Worm (Caenorhabditis elegans) whole organism, L2 larva: ENCODE measurements around the gene C27H5.6.

Source experiments
- C34F6.9 ChIP-seq: fragments of 150-350 bp; optimal IDR thresholded peaks from 2 replicates; lab custom pipeline; 2014; ENCODE audit warnings: missing biosample characterization, missing genetic modification characterization
- F13H6.1 ChIP-seq: sonication (generic microtip); optimal IDR thresholded peaks from 2 replicates; lab custom pipeline; 2016; ENCODE audit warnings: missing genetic modification characterization, missing compliant biosample characterization
- R02D3.7 ChIP-seq: fragments of 150-350 bp; optimal IDR thresholded peaks from 2 replicates; lab custom pipeline; 2014; ENCODE audit warnings: missing biosample characterization, missing genetic modification characterization
- Y55F3AM.14 ChIP-seq: fragments of 200-800 bp; sonication (Bioruptor generic); optimal IDR thresholded peaks from 2 replicates; lab custom pipeline; 2018; ENCODE audit warnings: mild to moderate bottlenecking, missing genetic modification characterization, missing compliant biosample characterization
- ZK546.5 ChIP-seq: sonication (generic microtip); optimal IDR thresholded peaks from 2 replicates; lab custom pipeline; 2017; ENCODE audit warnings: missing biosample characterization, missing genetic modification characterization
- alr-1 ChIP-seq: fragments of 150-350 bp; optimal IDR thresholded peaks from 2 replicates; lab custom pipeline; 2014; ENCODE audit warnings: missing biosample characterization, missing genetic modification characterization
- aly-2 ChIP-seq: fragments of 150-350 bp; optimal IDR thresholded peaks from 2 replicates; lab custom pipeline; 2014; ENCODE audit warnings: missing biosample characterization, missing genetic modification characterization
- ama-1 ChIP-seq: fragments of 150-350 bp; optimal IDR thresholded peaks from 2 replicates; lab custom pipeline; 2018; ENCODE audit warnings: inconsistent platforms
- blmp-1 ChIP-seq: sonication (generic microtip); optimal IDR thresholded peaks from 2 replicates; lab custom pipeline; 2017; ENCODE audit warnings: missing genetic modification characterization, mild to moderate bottlenecking, missing compliant biosample characterization, antibody characterized with exemption, moderate library complexity; ENCODE audit not compliant: insufficient read depth
- ceh-16 ChIP-seq: fragments of 150-350 bp; optimal IDR thresholded peaks from 2 replicates; lab custom pipeline; 2014; ENCODE audit warnings: missing biosample characterization, missing genetic modification characterization
- ceh-82 ChIP-seq: fragments of 150-350 bp; optimal IDR thresholded peaks from 2 replicates; lab custom pipeline; 2014; ENCODE audit warnings: missing biosample characterization, missing genetic modification characterization
- crh-2 ChIP-seq: sonication (generic microtip); optimal IDR thresholded peaks from 2 replicates; lab custom pipeline; 2017; ENCODE audit warnings: missing biosample characterization, missing genetic modification characterization
- dmd-4 ChIP-seq: sonication (generic microtip); optimal IDR thresholded peaks from 2 replicates; lab custom pipeline; 2017; ENCODE audit warnings: missing biosample characterization, missing genetic modification characterization
- egl-27 ChIP-seq: sonication (generic microtip); optimal IDR thresholded peaks from 3 replicates; lab custom pipeline; 2017; ENCODE audit warnings: missing biosample characterization, missing genetic modification reagents, missing genetic modification characterization
- elt-1 ChIP-seq: fragments of 150-350 bp; optimal IDR thresholded peaks from 2 replicates; lab custom pipeline; 2014; ENCODE audit warnings: missing biosample characterization, missing genetic modification characterization
- elt-3 ChIP-seq: sonication (generic microtip); optimal IDR thresholded peaks from 2 replicates; lab custom pipeline; 2017; ENCODE audit warnings: missing biosample characterization, missing genetic modification characterization
- fos-1 ChIP-seq: fragments of 150-350 bp; optimal IDR thresholded peaks from 2 replicates; lab custom pipeline; 2014; ENCODE audit warnings: missing biosample characterization, missing genetic modification characterization
- gmeb-1 ChIP-seq: fragments of 150-350 bp; optimal IDR thresholded peaks from 2 replicates; lab custom pipeline; 2014; ENCODE audit warnings: missing biosample characterization, missing genetic modification characterization
- lin-11 ChIP-seq: fragments of 150-350 bp; sonication (generic microtip); optimal IDR thresholded peaks from 2 replicates; lab custom pipeline; 2014; ENCODE audit warnings: missing biosample characterization, missing genetic modification characterization, inconsistent platforms, mixed read lengths
- lin-13 ChIP-seq: fragments of 150-350 bp; optimal IDR thresholded peaks from 2 replicates; lab custom pipeline; 2014; ENCODE audit warnings: missing biosample characterization, missing genetic modification reagents, missing genetic modification characterization
- lin-39 ChIP-seq: fragments of 150-350 bp; optimal IDR thresholded peaks from 2 replicates; lab custom pipeline; 2014; ENCODE audit warnings: missing biosample characterization, missing genetic modification reagents, missing genetic modification characterization
- lsy-2 ChIP-seq, 2 experiments: fragments of 150-350 bp in 1 of 2; sonication (generic microtip) in 1 of 2; optimal IDR thresholded peaks; 2 replicates each; lab custom pipeline; 2014 to 2017; ENCODE audit warnings: missing biosample characterization in 2 of 2, missing genetic modification characterization in 2 of 2
- mab-5 ChIP-seq: fragments of 150-350 bp; optimal IDR thresholded peaks from 2 replicates; lab custom pipeline; 2014; ENCODE audit warnings: missing biosample characterization, missing genetic modification characterization
- mbf-1 ChIP-seq: sonication (generic microtip); optimal IDR thresholded peaks from 2 replicates; lab custom pipeline; 2017; ENCODE audit warnings: missing biosample characterization, missing genetic modification characterization
- mdl-1 ChIP-seq, 2 experiments: fragments of 150-350 bp in 1 of 2; sonication (generic microtip) in 1 of 2; optimal IDR thresholded peaks; 2 replicates each; lab custom pipeline; 2017; ENCODE audit warnings: missing biosample characterization in 2 of 2, missing genetic modification characterization in 2 of 2
- nhr-10 ChIP-seq: sonication (generic microtip); optimal IDR thresholded peaks from 2 replicates; lab custom pipeline; 2017; ENCODE audit warnings: missing biosample characterization, missing genetic modification characterization
- nhr-11 ChIP-seq: fragments of 150-350 bp; optimal IDR thresholded peaks from 2 replicates; lab custom pipeline; 2014; ENCODE audit warnings: missing biosample characterization, missing genetic modification characterization
- nhr-12 ChIP-seq: fragments of 150-350 bp; optimal IDR thresholded peaks from 2 replicates; lab custom pipeline; 2014; ENCODE audit warnings: missing biosample characterization, missing genetic modification characterization
- nhr-129 ChIP-seq: fragments of 150-350 bp; optimal IDR thresholded peaks from 2 replicates; lab custom pipeline; 2014; ENCODE audit warnings: missing biosample characterization, missing genetic modification characterization
- nhr-21 ChIP-seq: fragments of 150-350 bp; optimal IDR thresholded peaks from 2 replicates; lab custom pipeline; 2014; ENCODE audit warnings: missing biosample characterization, missing genetic modification characterization
- nhr-23 ChIP-seq: fragments of 150-350 bp; optimal IDR thresholded peaks from 2 replicates; lab custom pipeline; 2014; ENCODE audit warnings: missing biosample characterization, missing genetic modification reagents, missing genetic modification characterization
- nhr-237 ChIP-seq: fragments of 150-350 bp; optimal IDR thresholded peaks from 2 replicates; lab custom pipeline; 2014; ENCODE audit warnings: missing biosample characterization, missing genetic modification characterization
- nhr-25 ChIP-seq: fragments of 150-350 bp; sonication (generic microtip); optimal IDR thresholded peaks from 3 replicates; lab custom pipeline; 2014; ENCODE audit warnings: missing biosample characterization, missing genetic modification characterization
- nhr-6 ChIP-seq: fragments of 150-350 bp; optimal IDR thresholded peaks from 2 replicates; lab custom pipeline; 2014; ENCODE audit warnings: missing biosample characterization, missing genetic modification characterization
- nhr-77 ChIP-seq: fragments of 150-350 bp; optimal IDR thresholded peaks from 2 replicates; lab custom pipeline; 2014; ENCODE audit warnings: missing biosample characterization, missing genetic modification characterization
- peb-1 ChIP-seq: fragments of 150-350 bp; optimal IDR thresholded peaks from 2 replicates; lab custom pipeline; 2014; ENCODE audit warnings: missing biosample characterization, missing genetic modification characterization
- sem-4 ChIP-seq: fragments of 150-350 bp; optimal IDR thresholded peaks from 2 replicates; lab custom pipeline; 2014; ENCODE audit warnings: missing biosample characterization, missing genetic modification reagents, missing genetic modification characterization
- skn-1 ChIP-seq: sonication (generic microtip); optimal IDR thresholded peaks from 2 replicates; lab custom pipeline; 2017; ENCODE audit warnings: missing biosample characterization, missing genetic modification characterization
- sma-3 ChIP-seq: sonication (generic microtip); optimal IDR thresholded peaks from 2 replicates; lab custom pipeline; 2016; ENCODE audit warnings: missing genetic modification reagents, missing genetic modification characterization, missing compliant biosample characterization
- sma-9 ChIP-seq, 2 experiments: fragments of 150-350 bp in 1 of 2; sonication (generic microtip) in 1 of 2; optimal IDR thresholded peaks; 2 replicates each; lab custom pipeline; 2014 to 2016; ENCODE audit warnings: missing genetic modification characterization in 2 of 2, mild to moderate bottlenecking in 1 of 2, missing biosample characterization in 1 of 2, missing compliant biosample characterization in 1 of 2, missing genetic modification reagents in 1 of 2, moderate library complexity in 1 of 2
- snpc-4 ChIP-seq: fragments of 150-350 bp; optimal IDR thresholded peaks from 2 replicates; lab custom pipeline; 2014; ENCODE audit warnings: missing biosample characterization, missing genetic modification characterization
- unc-39 ChIP-seq: fragments of 150-350 bp; optimal IDR thresholded peaks from 2 replicates; lab custom pipeline; 2014; ENCODE audit warnings: missing biosample characterization, missing genetic modification characterization
- unc-55 ChIP-seq: fragments of 150-350 bp; sonication (generic microtip); optimal IDR thresholded peaks from 3 replicates; lab custom pipeline; 2014; ENCODE audit warnings: missing biosample characterization, missing genetic modification reagents, missing genetic modification characterization
- unc-62 ChIP-seq: fragments of 150-350 bp; optimal IDR thresholded peaks from 2 replicates; lab custom pipeline; 2014; ENCODE audit warnings: missing biosample characterization, missing genetic modification reagents, missing genetic modification characterization
- zag-1 ChIP-seq: fragments of 150-350 bp; optimal IDR thresholded peaks from 2 replicates; lab custom pipeline; 2014; ENCODE audit warnings: missing biosample characterization, missing genetic modification characterization
- ztf-1 ChIP-seq: fragments of 200-800 bp; sonication (Bioruptor generic); conservative IDR thresholded peaks from 2 replicates; pipeline ENCODE4 v1.3.6; 2022; ENCODE audit warnings: missing genetic modification characterization, missing compliant biosample characterization
- ztf-11 ChIP-seq: sonication (generic microtip); optimal IDR thresholded peaks from 2 replicates; lab custom pipeline; 2017; ENCODE audit warnings: missing biosample characterization, missing genetic modification characterization
- ztf-4 ChIP-seq: fragments of 150-350 bp; optimal IDR thresholded peaks from 2 replicates; lab custom pipeline; 2014; ENCODE audit warnings: missing biosample characterization, missing genetic modification characterization

Gene C27H5.6

DNA sequence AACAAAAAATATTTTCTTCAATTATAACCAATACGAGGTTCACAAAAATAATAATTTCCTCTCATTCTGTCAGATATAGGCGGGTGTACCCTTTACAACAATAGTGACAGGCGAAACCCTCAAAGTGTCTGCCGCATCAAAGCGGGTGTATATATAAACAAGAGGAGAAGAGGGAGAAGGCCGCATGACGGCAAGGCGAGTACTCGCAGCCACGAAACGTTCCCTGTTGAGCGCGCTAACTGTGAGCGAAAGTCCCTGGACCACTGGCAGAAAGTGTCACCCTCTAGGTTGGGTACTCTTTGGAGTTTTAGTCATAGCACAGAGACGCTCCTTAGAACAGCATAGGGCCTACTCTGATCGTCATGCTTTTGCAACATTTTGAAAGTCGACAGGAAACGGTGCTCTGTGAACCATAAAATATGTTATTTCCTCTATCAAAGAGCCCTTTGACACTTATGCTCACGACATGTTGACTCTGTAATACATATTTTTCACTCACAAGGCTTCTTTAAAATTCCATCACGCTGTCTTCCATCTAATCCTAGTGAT, 13.1 kb upstream of the C27H5.6 start, which contains the start of gene pcrg-1:
TSS of gene pcrg-1 (plus strand) at position 499 of the 549 bp plus-strand sequence.
- TF ChIP-seq peb-1 (tag; lab: Kevin White, UChicago) (no peak), aly-2 (no peak), unc-39 (tag; lab: Kevin White, UChicago) (no peak), nhr-21 (peak; percentile 78), dmd-4 (tag; lab: Kevin White, UChicago) (no peak), nhr-77 (tag; lab: Kevin White, UChicago) (peak; percentile 8), egl-27 (tag; lab: Kevin White, UChicago) (peak; percentile 60), mbf-1 (tag; lab: Kevin White, UChicago) (no peak), mdl-1 (tag; optimal IDR thresholded peaks at IDR 0.05; lab: Kevin White, UChicago) (peak in 1 of 2 experiments; percentile 8), sem-4 (tag; lab: Kevin White, UChicago) (no peak), F13H6.1 (tag; lab: Kevin White, UChicago) (peak; percentile 74), ama-1 (lab: Kevin White, UChicago) (no peak), Y55F3AM.14 (GFP tag; lab: Kevin White, UChicago) (peak; percentile 87), sma-3 (GFP tag; lab: Kevin White, UChicago) (peak; percentile 86), blmp-1 (tag; lab: Kevin White, UChicago) (peak; percentile 9), unc-55 (GFP tag; lab: Kevin White, UChicago) (peak; percentile 61), lsy-2 (tag; optimal IDR thresholded peaks at IDR 0.05; lab: Kevin White, UChicago) (peak; percentile 55 to 79), ztf-1 (no peak), zag-1 (tag; lab: Kevin White, UChicago) (no peak), lin-11 (tag; lab: Kevin White, UChicago) (peak; percentile 55), nhr-12 (tag; lab: Kevin White, UChicago) (no peak), nhr-10 (tag; lab: Kevin White, UChicago) (no peak), R02D3.7 (tag; lab: Kevin White, UChicago) (no peak), gmeb-1 (tag; lab: Kevin White, UChicago) (peak; percentile 72), ZK546.5 (no peak), nhr-237 (tag; lab: Kevin White, UChicago) (no peak), ceh-82 (tag; lab: Kevin White, UChicago) (no peak), C34F6.9 (peak; percentile 64), ceh-16 (tag; lab: Kevin White, UChicago) (no peak), fos-1 (tag; lab: Kevin White, UChicago) (peak; percentile 15), nhr-129 (tag; lab: Kevin White, UChicago) (peak; percentile 76), mab-5 (tag; lab: Kevin White, UChicago) (peak; percentile 9), alr-1 (no peak), nhr-25 (tag; lab: Kevin White, UChicago) (no peak), unc-62 (GFP tag; lab: Kevin White, UChicago) (no peak), nhr-11 (tag; lab: Kevin White, UChicago) (no peak), snpc-4 (tag; lab: Kevin White, UChicago) (peak; percentile 99), elt-1 (tag; lab: Kevin White, UChicago) (no peak), skn-1 (tag; lab: Kevin White, UChicago) (no peak), nhr-23 (tag; lab: Kevin White, UChicago) (no peak), nhr-6 (tag; lab: Kevin White, UChicago) (no peak), ztf-4 (tag; lab: Kevin White, UChicago) (peak; percentile 75), sma-9 (GFP tag; optimal IDR thresholded peaks at IDR 0.05; lab: Kevin White, UChicago) (peak; percentile 94), sma-9 (tag; optimal IDR thresholded peaks at IDR 0.05; lab: Kevin White, UChicago) (no peak), lin-13 (GFP tag; lab: Kevin White, UChicago) (peak; percentile 67), elt-3 (no peak), crh-2 (tag; lab: Kevin White, UChicago) (peak; percentile 44), ztf-11 (tag; lab: Kevin White, UChicago) (no peak), lin-39 (no peak)
